Worm (Caenorhabditis elegans) whole organism, mixed stage, embryonic: ENCODE measurements around the gene yif-1.

ENCODE experiments used
- ceh-39 ChIP-seq: fragments of 150-350 bp; optimal IDR thresholded peaks from 2 replicates; lab custom pipeline; 2014; ENCODE audit warnings: missing biosample characterization, missing genetic modification characterization
- ces-1 ChIP-seq: fragments of 150-350 bp; optimal IDR thresholded peaks from 2 replicates; lab custom pipeline; 2014; ENCODE audit warnings: missing biosample characterization, missing genetic modification reagents, missing genetic modification characterization
- lin-13 ChIP-seq: fragments of 150-350 bp; optimal IDR thresholded peaks from 2 replicates; lab custom pipeline; 2014; ENCODE audit warnings: missing biosample characterization, missing genetic modification characterization
- snpc-4 ChIP-seq: fragments of 150-350 bp; optimal IDR thresholded peaks from 2 replicates; lab custom pipeline; 2014; ENCODE audit warnings: missing biosample characterization, missing genetic modification characterization

DNA sequence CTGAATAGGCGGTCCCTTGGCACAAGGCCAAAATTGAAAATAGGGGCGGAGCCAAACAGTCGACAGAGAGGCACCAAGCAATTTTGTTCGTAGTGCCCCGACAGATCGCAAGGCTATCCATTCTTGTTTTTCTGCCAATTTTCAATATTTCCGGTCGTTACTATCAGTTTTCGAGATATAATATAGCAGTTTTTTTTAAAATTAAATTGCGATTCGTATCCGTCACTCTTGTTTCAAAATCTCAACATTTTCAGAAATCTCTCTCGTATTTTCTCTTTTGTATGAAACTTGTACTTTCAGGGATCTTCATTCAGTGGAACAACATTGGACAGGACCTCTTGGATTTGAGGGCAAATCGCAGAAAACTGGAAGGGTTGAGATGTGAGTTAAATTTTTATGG lies 17.7 kb downstream of the yif-1 start, which contains the start of gene F57A8.1:
- TF ChIP-seq ces-1 (GFP tag; lab: Kevin White, UChicago) (no peak), snpc-4 (tag; lab: Kevin White, UChicago) (no peak), lin-13 (no peak), ceh-39 (tag; lab: Kevin White, UChicago) (no peak)
